Worm (Caenorhabditis elegans) whole organism, L1 larva: Measurements from ENCODE around the gene F08C6.5.

ENCODE experiments used
- lin-13 ChIP-seq: fragments of 150-350 bp; optimal IDR thresholded peaks from 2 replicates; lab custom pipeline; 2014; ENCODE audit warnings: missing biosample characterization, missing genetic modification reagents, missing genetic modification characterization
- nhr-11 ChIP-seq: fragments of 150-350 bp; optimal IDR thresholded peaks from 2 replicates; lab custom pipeline; 2014; ENCODE audit warnings: missing biosample characterization, missing genetic modification characterization
- nhr-237 ChIP-seq: fragments of 150-350 bp; optimal IDR thresholded peaks from 2 replicates; lab custom pipeline; 2014; ENCODE audit warnings: missing biosample characterization, missing genetic modification characterization
- nhr-77 ChIP-seq: fragments of 150-350 bp; optimal IDR thresholded peaks from 2 replicates; lab custom pipeline; 2014; ENCODE audit warnings: missing biosample characterization, missing genetic modification characterization
- pqm-1 ChIP-seq: sonication (generic microtip); optimal IDR thresholded peaks from 3 replicates; lab custom pipeline; 2017; ENCODE audit warnings: missing biosample characterization, missing genetic modification characterization
- ztf-11 ChIP-seq, 2 experiments: sonication (generic microtip); optimal IDR thresholded peaks; 2 replicates each; lab custom pipeline; 2016 to 2017; ENCODE audit warnings: missing genetic modification characterization in 2 of 2, missing biosample characterization in 1 of 2, missing compliant biosample characterization in 1 of 2

DNA sequence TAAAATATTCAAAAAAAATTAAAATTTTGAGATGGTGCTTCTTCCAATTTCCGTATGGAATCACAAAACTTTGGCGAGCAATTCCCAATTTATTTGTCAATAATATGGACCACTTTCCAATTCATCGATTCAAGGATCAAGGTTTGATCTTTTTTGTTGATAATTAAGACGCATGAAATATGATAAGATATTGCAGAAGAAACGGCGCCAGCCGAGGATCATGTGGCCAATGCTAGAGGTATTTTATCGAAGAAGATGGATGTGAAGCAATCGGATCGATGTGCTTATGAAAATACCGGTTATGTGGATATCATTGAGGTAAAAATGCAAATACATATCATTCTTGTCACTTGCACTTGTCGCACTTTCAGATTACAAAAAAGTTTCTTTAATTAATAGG is 8.8 kb upstream of the F08C6.5 start:
- no peak for TF ChIP-seq nhr-237 (tag; lab: Kevin White, UChicago)
- no peak for TF ChIP-seq nhr-11 (tag; lab: Kevin White, UChicago)
- no peak for TF ChIP-seq ztf-11 (tag; optimal IDR thresholded peaks at IDR 0.05; lab: Kevin White, UChicago)
- TF ChIP-seq lin-13 (GFP tag; lab: Kevin White, UChicago): no peak
- no peak for TF ChIP-seq pqm-1
- TF ChIP-seq nhr-77 (tag; lab: Kevin White, UChicago): no peak
